Worm (Caenorhabditis elegans) whole organism, L4 larva: Measurements from ENCODE around the gene nspe-1.

Experiments
- D1046.2 ChIP-seq: fragments of 200-800 bp; sonication (Bioruptor generic); IDR thresholded peaks from 2 replicates; pipeline ENCODE4 v1.3.6; 2022; ENCODE audit warnings: missing genetic modification characterization, missing compliant biosample characterization
- F10B5.3 ChIP-seq: sonication (generic microtip); optimal IDR thresholded peaks from 2 replicates; lab custom pipeline; 2016; ENCODE audit warnings: mild to moderate bottlenecking, missing genetic modification characterization, missing compliant biosample characterization
- F37D6.2 ChIP-seq: sonication (generic microtip); optimal IDR thresholded peaks from 2 replicates; lab custom pipeline; 2016; ENCODE audit warnings: mild to moderate bottlenecking, missing genetic modification characterization, missing compliant biosample characterization
- T20F7.1 ChIP-seq: fragments of 200-800 bp; sonication (Bioruptor generic); optimal IDR thresholded peaks from 2 replicates; lab custom pipeline; 2018; ENCODE audit warnings: mild to moderate bottlenecking, missing genetic modification characterization, missing compliant biosample characterization
- Y105C5A.15 ChIP-seq: fragments of 200-800 bp; sonication (Bioruptor generic); IDR thresholded peaks from 2 replicates; pipeline ENCODE4 v1.3.6; 2022; ENCODE audit warnings: missing genetic modification characterization, missing compliant biosample characterization
- Y48G9A.11 ChIP-seq: fragments of 200-800 bp; sonication (Bioruptor generic); IDR thresholded peaks from 2 replicates; pipeline ENCODE4 v1.3.6; 2022; ENCODE audit warnings: missing genetic modification reagents, missing genetic modification characterization, missing compliant biosample characterization
- aha-1 ChIP-seq: fragments of 150-350 bp; peaks from one replicate; lab custom pipeline; 2014; ENCODE audit warnings: missing biosample characterization, missing genetic modification characterization
- ceh-82 ChIP-seq: sonication (generic microtip); optimal IDR thresholded peaks from 2 replicates; lab custom pipeline; 2017; ENCODE audit warnings: missing biosample characterization, missing genetic modification characterization
- ces-1 ChIP-seq: fragments of 150-350 bp; sonication (generic microtip); optimal IDR thresholded peaks from 4 replicates; lab custom pipeline; 2014; ENCODE audit warnings: missing biosample characterization, missing genetic modification reagents, missing genetic modification characterization
- ctbp-1 ChIP-seq: fragments of 200-800 bp; sonication (Bioruptor generic); IDR thresholded peaks from 2 replicates; pipeline ENCODE4 v1.3.6; 2022; ENCODE audit warnings: missing genetic modification reagents, missing genetic modification characterization, missing compliant biosample characterization
- daf-19 ChIP-seq: fragments of 200-800 bp; sonication (Bioruptor generic); conservative IDR thresholded peaks from 2 replicates; pipeline ENCODE4 v1.3.6; 2022; ENCODE audit warnings: missing genetic modification characterization, missing compliant biosample characterization
- dmd-6 ChIP-seq: fragments of 200-800 bp; sonication (Bioruptor generic); IDR thresholded peaks from 2 replicates; pipeline ENCODE4 v1.3.6; 2022; ENCODE audit warnings: missing genetic modification reagents, missing genetic modification characterization, missing compliant biosample characterization
- dmd-8 ChIP-seq: fragments of 200-800 bp; sonication (Bioruptor generic); IDR thresholded peaks from 2 replicates; pipeline ENCODE4 v1.3.6; 2022; ENCODE audit warnings: missing genetic modification characterization, missing compliant biosample characterization
- dmd-9 ChIP-seq: fragments of 200-800 bp; sonication (Bioruptor generic); IDR thresholded peaks from 2 replicates; pipeline ENCODE4 v1.3.6; 2022; ENCODE audit warnings: missing genetic modification reagents, missing genetic modification characterization, missing compliant biosample characterization
- dpl-1 ChIP-seq: fragments of 150-350 bp; optimal IDR thresholded peaks from 2 replicates; lab custom pipeline; 2014; ENCODE audit warnings: missing biosample characterization, missing genetic modification reagents, missing genetic modification characterization
- egl-43 ChIP-seq: fragments of 200-800 bp; sonication (Bioruptor generic); IDR thresholded peaks from 2 replicates; pipeline ENCODE4 v1.3.6; 2022; ENCODE audit warnings: missing genetic modification reagents, missing genetic modification characterization, missing compliant biosample characterization
- fkh-10 ChIP-seq: fragments of 150-350 bp; optimal IDR thresholded peaks from 2 replicates; lab custom pipeline; 2014; ENCODE audit warnings: missing biosample characterization, missing genetic modification reagents, missing genetic modification characterization
- hlh-11 ChIP-seq: fragments of 200-800 bp; sonication (Bioruptor generic); optimal IDR thresholded peaks from 2 replicates; lab custom pipeline; 2018; ENCODE audit warnings: mild to moderate bottlenecking, missing genetic modification characterization, missing compliant biosample characterization
- hmg-1.1 ChIP-seq: fragments of 200-800 bp; sonication (Bioruptor generic); IDR thresholded peaks from 2 replicates; pipeline ENCODE4 v1.3.6; 2022; ENCODE audit warnings: missing genetic modification reagents, missing genetic modification characterization, missing compliant biosample characterization
- lim-7 ChIP-seq: fragments of 200-800 bp; sonication (Bioruptor generic); IDR thresholded peaks from 2 replicates; pipeline ENCODE4 v1.3.6; 2022; ENCODE audit warnings: missing genetic modification characterization, missing compliant biosample characterization
- lin-1 ChIP-seq: fragments of 200-800 bp; sonication (Bioruptor generic); IDR thresholded peaks from 2 replicates; pipeline ENCODE4 v1.3.6; 2022; ENCODE audit warnings: missing genetic modification reagents, missing genetic modification characterization, missing compliant biosample characterization
- lin-13 ChIP-seq: fragments of 150-350 bp; optimal IDR thresholded peaks from 2 replicates; lab custom pipeline; 2014; ENCODE audit warnings: missing biosample characterization, missing genetic modification reagents, missing genetic modification characterization
- lin-29 ChIP-seq: fragments of 200-800 bp; sonication (Bioruptor generic); IDR thresholded peaks from 2 replicates; pipeline ENCODE4 v1.3.6; 2022; ENCODE audit warnings: missing genetic modification reagents, missing genetic modification characterization, missing compliant biosample characterization
- madf-9 ChIP-seq: fragments of 200-800 bp; sonication (Bioruptor generic); conservative IDR thresholded peaks from 2 replicates; pipeline ENCODE4 v1.3.6; 2022; ENCODE audit warnings: missing genetic modification reagents, missing genetic modification characterization, missing compliant biosample characterization
- mep-1 ChIP-seq: fragments of 150-350 bp; sonication (generic microtip); optimal IDR thresholded peaks from 3 replicates; lab custom pipeline; 2014; ENCODE audit warnings: missing biosample characterization, missing genetic modification characterization
- mxl-2 ChIP-seq: fragments of 200-800 bp; sonication (Bioruptor generic); conservative IDR thresholded peaks from 2 replicates; pipeline ENCODE4 v1.3.6; 2022; ENCODE audit warnings: missing genetic modification reagents, missing genetic modification characterization, missing compliant biosample characterization
- mxl-3 ChIP-seq: fragments of 200-800 bp; sonication (Bioruptor generic); optimal IDR thresholded peaks from 2 replicates; lab custom pipeline; 2018; ENCODE audit warnings: mild to moderate bottlenecking, missing genetic modification characterization, missing compliant biosample characterization
- nhr-102 ChIP-seq: sonication (generic microtip); optimal IDR thresholded peaks from 2 replicates; lab custom pipeline; 2016; ENCODE audit warnings: mild to moderate bottlenecking, missing genetic modification characterization, moderate library complexity, missing compliant biosample characterization
- nhr-237 ChIP-seq: sonication (generic microtip); optimal IDR thresholded peaks from 2 replicates; lab custom pipeline; 2017; ENCODE audit warnings: missing biosample characterization, missing genetic modification characterization
- nhr-41 ChIP-seq: fragments of 200-800 bp; sonication (Bioruptor generic); IDR thresholded peaks from 2 replicates; pipeline ENCODE4 v1.3.6; 2022; ENCODE audit warnings: missing genetic modification reagents, missing genetic modification characterization, missing compliant biosample characterization
- nhr-77 ChIP-seq: fragments of 150-350 bp; optimal IDR thresholded peaks from 2 replicates; lab custom pipeline; 2014; ENCODE audit warnings: missing biosample characterization, missing genetic modification characterization
- rbr-2 ChIP-seq: sonication (generic microtip); optimal IDR thresholded peaks from 2 replicates; lab custom pipeline; 2016; ENCODE audit warnings: missing genotype, missing genetic modification characterization, missing compliant biosample characterization
- set-16 ChIP-seq: fragments of 200-800 bp; sonication (Bioruptor generic); IDR thresholded peaks from 2 replicates; pipeline ENCODE4 v1.3.6; 2022; ENCODE audit warnings: missing genetic modification reagents, missing genetic modification characterization, missing compliant biosample characterization
- skn-1 ChIP-seq: fragments of 150-350 bp; optimal IDR thresholded peaks from 2 replicates; lab custom pipeline; 2014; ENCODE audit warnings: missing biosample characterization, missing genetic modification characterization
- snpc-1.2 ChIP-seq: fragments of 200-800 bp; sonication (Bioruptor generic); IDR thresholded peaks from 2 replicates; pipeline ENCODE4 v1.3.6; 2022; ENCODE audit warnings: missing genetic modification reagents, missing genetic modification characterization, missing compliant biosample characterization
- spr-1 ChIP-seq: sonication (generic microtip); optimal IDR thresholded peaks from 2 replicates; lab custom pipeline; 2016; ENCODE audit warnings: mild to moderate bottlenecking, missing genetic modification characterization, missing compliant biosample characterization
- tra-1 ChIP-seq: fragments of 200-800 bp; sonication (Bioruptor generic); IDR thresholded peaks from 2 replicates; pipeline ENCODE4 v1.3.6; 2022; ENCODE audit warnings: missing genetic modification reagents, missing genetic modification characterization, missing compliant biosample characterization
- unc-39 ChIP-seq: sonication (generic microtip); optimal IDR thresholded peaks from 2 replicates; lab custom pipeline; 2017; ENCODE audit warnings: missing biosample characterization, missing genetic modification characterization
- unc-62 ChIP-seq, 3 experiments: fragments of 150-350 bp in 1 of 3; sonication (generic microtip); optimal IDR thresholded peaks in 2 of 3; peaks in 1 of 3; 1 replicate in 1 of 3; 2 replicates in 2 of 3; lab custom pipeline; 2014 to 2017; ENCODE audit warnings: missing biosample characterization in 3 of 3, missing genetic modification characterization in 3 of 3, missing genetic modification reagents in 3 of 3, missing genotype in 1 of 3
- zag-1 ChIP-seq: fragments of 150-350 bp; optimal IDR thresholded peaks from 2 replicates; lab custom pipeline; 2014; ENCODE audit warnings: missing biosample characterization, missing genetic modification characterization
- zfp-2 ChIP-seq: sonication (generic microtip); optimal IDR thresholded peaks from 2 replicates; lab custom pipeline; 2016; ENCODE audit warnings: mild to moderate bottlenecking, missing genetic modification characterization, missing compliant biosample characterization
- ztf-7 ChIP-seq: fragments of 150-350 bp; optimal IDR thresholded peaks from 2 replicates; lab custom pipeline; 2014; ENCODE audit warnings: missing biosample characterization, missing genetic modification characterization

nspe-1 gene

DNA sequence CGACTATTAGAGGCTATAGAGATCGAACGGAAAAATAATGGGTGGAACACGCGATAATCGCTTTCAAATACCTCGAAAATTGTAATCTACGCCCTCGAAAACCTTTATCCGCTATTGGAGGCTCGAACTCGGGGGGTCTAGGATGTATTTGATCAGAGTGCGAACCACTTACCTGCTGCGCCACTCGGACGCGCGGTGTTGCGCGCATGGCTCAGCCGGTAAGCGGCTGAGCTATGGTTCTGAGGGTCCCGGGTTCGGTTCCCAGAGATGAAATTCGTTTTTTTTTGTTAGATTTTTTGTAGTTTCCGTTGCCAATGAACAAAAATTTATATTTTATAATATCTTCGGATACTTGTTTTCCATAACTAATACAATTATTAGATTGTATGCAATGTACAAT, 47.5 kb upstream of the nspe-1 start (continued):
- TF ChIP-seq hmg-1.1 (no peak), hlh-11 (no peak), unc-62 (GFP tag; optimal IDR thresholded peaks at IDR 0.05 in 1 of 2; lab: Kevin White, UChicago) (no peak), unc-62 (tag; optimal IDR thresholded peaks at IDR 0.05; lab: Kevin White, UChicago) (no peak), mxl-3 (no peak), zfp-2 (no peak)

DNA sequence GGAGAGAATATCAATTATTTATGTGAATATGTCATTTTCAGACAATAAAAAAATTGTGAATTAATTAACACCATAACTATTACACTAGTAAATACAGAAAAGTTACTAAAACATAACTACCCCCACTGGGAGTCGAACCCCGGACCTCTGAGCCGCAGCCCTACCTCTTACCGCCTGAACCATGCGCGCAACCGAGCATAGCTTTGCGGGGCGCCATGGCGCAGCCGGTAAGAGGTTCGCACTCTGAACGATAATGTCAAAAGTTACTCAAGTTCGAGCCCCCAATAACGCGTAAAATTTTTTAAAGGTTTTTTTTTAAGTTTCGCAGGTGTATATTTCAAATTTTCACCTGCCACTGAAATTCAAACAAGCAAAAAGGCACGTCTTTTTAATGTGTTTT, 45.4 kb upstream of the nspe-1 start:
- TF ChIP-seq aha-1 (tag; lab: Kevin White, UChicago) (peak; percentile 62), T20F7.1 (no peak), madf-9 (GFP tag; lab: Robert Waterston, UW) (0 out of 2 replicates have a peak, but pooled peaks have one; percentile 24), Y48G9A.11 (GFP tag; lab: Robert Waterston, UW) (0 out of 2 replicates have a peak, but pooled peaks have one; percentile 50), set-16 (GFP tag; lab: Robert Waterston, UW) (peak; percentile 52; the same call in 1 of the 2 replicates), zag-1 (tag; lab: Kevin White, UChicago) (no peak), tra-1 (peak; percentile 91), lin-13 (GFP tag; lab: Kevin White, UChicago) (peak; percentile 24)

DNA sequence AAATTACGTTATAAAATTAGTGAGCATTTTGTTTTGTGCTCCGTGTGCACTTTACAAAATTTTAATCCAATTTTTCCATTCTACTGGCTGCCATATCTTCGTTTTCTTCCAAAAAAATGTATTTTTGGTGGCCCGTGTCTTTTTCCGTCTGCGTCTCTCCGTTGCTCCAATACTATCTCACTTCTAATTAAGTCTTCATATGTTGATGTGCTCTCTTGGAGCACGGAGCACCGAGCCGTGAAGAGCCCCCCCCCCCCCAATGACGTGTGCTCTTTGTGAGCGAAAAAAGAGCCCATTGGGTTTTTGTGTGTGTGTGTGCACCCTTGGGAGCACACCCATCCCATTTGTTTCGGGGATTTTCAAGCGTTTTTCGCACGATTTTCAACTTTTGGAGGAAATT, 44.4 kb upstream of the nspe-1 start:
- 0 out of 2 replicates have a peak, but pooled peaks have one; percentile 5 for TF ChIP-seq D1046.2 (GFP tag; lab: Robert Waterston, UW)
- TF ChIP-seq nhr-102 (tag; lab: Kevin White, UChicago), result no peak
- TF ChIP-seq ctbp-1, result no peak
- TF ChIP-seq set-16 (GFP tag; lab: Robert Waterston, UW), result 0 out of 2 replicates have a peak, but pooled peaks have one; percentile 23
- no peak for TF ChIP-seq zag-1 (tag; lab: Kevin White, UChicago)
- peak; percentile 30 for TF ChIP-seq F37D6.2 (tag; lab: Kevin White, UChicago)
- no peak for TF ChIP-seq lin-29
- no peak for TF ChIP-seq mxl-2 (GFP tag; lab: Robert Waterston, UW)
- TF ChIP-seq hmg-1.1, result peak; percentile 63
- TF ChIP-seq F10B5.3 (tag; lab: Kevin White, UChicago), result no peak

DNA sequence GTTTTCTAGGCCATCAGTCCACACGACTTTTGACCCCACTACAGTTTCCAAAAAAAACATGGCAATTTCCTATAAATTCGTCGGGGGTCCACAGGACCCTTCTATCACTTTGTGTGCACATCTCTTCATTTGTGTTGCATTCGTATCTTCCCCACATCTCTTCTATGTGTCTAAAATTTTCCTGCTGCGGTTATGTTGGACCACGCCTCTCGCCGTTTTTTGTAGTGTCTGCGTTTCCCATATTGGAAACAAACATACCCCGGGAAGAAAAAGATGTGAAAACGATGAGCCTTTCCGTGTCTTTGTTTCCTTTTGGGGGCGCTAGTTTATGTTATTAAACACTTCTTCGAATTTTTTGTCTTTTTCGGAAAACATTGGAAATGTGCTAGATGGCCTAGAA, 41.3 kb upstream of the nspe-1 start:
- TF ChIP-seq dmd-8 (no peak), mep-1 (peak; percentile 18), rbr-2 (tag; lab: Kevin White, UChicago) (peak; percentile 13), egl-43 (no peak), dmd-9 (GFP tag; lab: Robert Waterston, UW) (no peak), unc-62 (GFP tag; optimal IDR thresholded peaks at IDR 0.05 in 1 of 2; lab: Kevin White, UChicago) (peak in 1 of 2 experiments; percentile 18), unc-62 (tag; optimal IDR thresholded peaks at IDR 0.05; lab: Kevin White, UChicago) (no peak)

DNA sequence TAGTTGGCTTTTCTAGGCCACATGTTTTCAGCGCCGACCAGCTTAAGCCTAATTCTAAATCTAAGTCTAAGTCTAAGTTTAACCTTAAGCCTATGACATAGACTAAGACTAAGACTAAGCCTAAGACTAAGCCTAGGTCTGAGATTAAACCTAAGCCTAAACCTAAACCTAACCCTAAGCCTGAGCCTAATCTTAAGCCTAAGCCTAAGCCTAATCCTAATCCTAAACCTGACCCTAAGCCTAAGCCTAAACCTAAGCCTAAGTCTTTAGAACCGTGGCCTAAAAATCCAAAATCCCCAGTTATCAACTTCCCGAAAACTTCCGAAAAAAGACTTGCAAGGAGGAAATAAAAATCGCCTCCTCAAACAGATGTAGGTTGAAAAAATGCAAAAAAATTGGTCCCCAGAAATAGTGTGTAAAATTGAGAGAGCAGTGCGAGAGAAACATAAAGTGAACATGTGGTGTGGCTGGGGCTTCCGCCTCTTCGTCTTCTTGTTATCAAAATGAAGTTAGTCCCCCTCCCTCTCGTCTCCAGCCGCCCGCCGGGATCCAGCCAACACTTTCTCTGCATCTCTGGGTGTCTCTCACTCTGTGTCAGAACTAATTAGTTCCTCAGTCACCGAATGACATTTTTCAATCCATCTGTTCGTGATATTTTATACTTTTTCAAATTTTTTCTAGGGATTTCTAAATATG, 39.2 kb upstream of the nspe-1 start:
- TF ChIP-seq ces-1 (GFP tag; lab: Kevin White, UChicago) (peak; percentile 34), skn-1 (tag; lab: Kevin White, UChicago) (no peak), spr-1 (tag; lab: Kevin White, UChicago) (no peak), ztf-7 (tag; lab: Kevin White, UChicago) (no peak), set-16 (GFP tag; lab: Robert Waterston, UW) (peak; percentile 15; the same call in 1 of the 2 replicates), mxl-3 (peak; percentile 77), dmd-6 (no peak), snpc-1.2 (GFP tag; lab: Robert Waterston, UW) (no peak), nhr-237 (tag; lab: Kevin White, UChicago) (no peak), ceh-82 (tag; lab: Kevin White, UChicago) (no peak), Y105C5A.15 (GFP tag; lab: Robert Waterston, UW) (no peak), T20F7.1 (no peak), fkh-10 (GFP tag; lab: Kevin White, UChicago) (no peak), lin-1 (GFP tag; lab: Robert Waterston, UW) (no peak), mep-1 (peak; percentile 27), mxl-2 (GFP tag; lab: Robert Waterston, UW) (no peak), unc-39 (no peak), nhr-77 (no peak), lin-13 (GFP tag; lab: Kevin White, UChicago) (peak; percentile 11), nhr-41 (GFP tag; lab: Robert Waterston, UW) (no peak), lim-7 (GFP tag; lab: Robert Waterston, UW) (no peak), unc-62 (GFP tag; optimal IDR thresholded peaks at IDR 0.05 in 1 of 2; lab: Kevin White, UChicago) (no peak), unc-62 (tag; optimal IDR thresholded peaks at IDR 0.05; lab: Kevin White, UChicago) (no peak), daf-19 (no peak), dpl-1 (GFP tag; lab: Kevin White, UChicago) (no peak)
